Worm (Caenorhabditis elegans) whole organism, late embryonic: ENCODE results near the gene T04C9.1.

Experiments
- C08G9.2 ChIP-seq: sonication (generic microtip); optimal IDR thresholded peaks from 2 replicates; lab custom pipeline; 2016; ENCODE audit warnings: mild to moderate bottlenecking, missing genetic modification characterization, moderate library complexity, missing compliant biosample characterization
- C38D4.7 ChIP-seq: fragments of 200-800 bp; sonication (Bioruptor generic); optimal IDR thresholded peaks from 2 replicates; lab custom pipeline; 2018; ENCODE audit warnings: mild to moderate bottlenecking, missing genetic modification characterization, moderate library complexity, missing compliant biosample characterization
- F13H6.1 ChIP-seq: sonication (generic microtip); optimal IDR thresholded peaks from 2 replicates; lab custom pipeline; 2016; ENCODE audit warnings: missing genetic modification characterization, missing compliant biosample characterization
- K09A11.1 ChIP-seq: sonication (generic microtip); optimal IDR thresholded peaks from 2 replicates; lab custom pipeline; 2017; ENCODE audit warnings: antibody characterized with exemption, mild to moderate bottlenecking, missing genetic modification characterization, missing compliant biosample characterization; ENCODE audit not compliant: insufficient read depth
- T23F11.4 ChIP-seq: fragments of 200-800 bp; sonication (Bioruptor generic); optimal IDR thresholded peaks from 2 replicates; lab custom pipeline; 2018; ENCODE audit warnings: mild to moderate bottlenecking, missing genetic modification characterization, missing compliant biosample characterization
- Y22D7AL.16 ChIP-seq: sonication (generic microtip); optimal IDR thresholded peaks from 2 replicates; lab custom pipeline; 2016; ENCODE audit warnings: missing genetic modification characterization, missing compliant biosample characterization
- ceh-14 ChIP-seq: sonication (generic microtip); optimal IDR thresholded peaks from 2 replicates; lab custom pipeline; 2016; ENCODE audit warnings: missing genotype, missing genetic modification characterization, missing compliant biosample characterization
- ceh-18 ChIP-seq: sonication (generic microtip); optimal IDR thresholded peaks from 2 replicates; lab custom pipeline; 2016; ENCODE audit warnings: missing genetic modification characterization, missing compliant biosample characterization
- ceh-19 ChIP-seq: fragments of 200-800 bp; sonication (Bioruptor generic); optimal IDR thresholded peaks from 2 replicates; lab custom pipeline; 2018; ENCODE audit warnings: mild to moderate bottlenecking, missing genetic modification characterization, missing compliant biosample characterization
- ceh-2 ChIP-seq: sonication (generic microtip); optimal IDR thresholded peaks from 2 replicates; lab custom pipeline; 2016; ENCODE audit warnings: missing genotype, missing genetic modification characterization, missing compliant biosample characterization
- ceh-30 ChIP-seq: fragments of 150-350 bp; optimal IDR thresholded peaks from 2 replicates; lab custom pipeline; 2014; ENCODE audit warnings: missing biosample characterization, missing genetic modification characterization
- ceh-31 ChIP-seq: sonication (generic microtip); optimal IDR thresholded peaks from 2 replicates; lab custom pipeline; 2016; ENCODE audit warnings: missing genetic modification characterization, missing compliant biosample characterization
- ceh-34 ChIP-seq: sonication (generic microtip); optimal IDR thresholded peaks from 2 replicates; lab custom pipeline; 2016; ENCODE audit warnings: mild to moderate bottlenecking, missing genetic modification characterization, missing compliant biosample characterization
- ets-4 ChIP-seq: sonication (generic microtip); optimal IDR thresholded peaks from 2 replicates; lab custom pipeline; 2016; ENCODE audit warnings: missing genetic modification characterization, missing compliant biosample characterization
- eyg-1 ChIP-seq: sonication (generic microtip); optimal IDR thresholded peaks from 2 replicates; lab custom pipeline; 2016; ENCODE audit warnings: missing genotype, missing genetic modification characterization, missing compliant biosample characterization
- fax-1 ChIP-seq: sonication (generic microtip); optimal IDR thresholded peaks from 2 replicates; lab custom pipeline; 2016; ENCODE audit warnings: missing genotype, missing genetic modification characterization, missing compliant biosample characterization
- gmeb-2 ChIP-seq: sonication (generic microtip); optimal IDR thresholded peaks from 2 replicates; lab custom pipeline; 2016; ENCODE audit warnings: missing genetic modification characterization, inconsistent platforms, missing compliant biosample characterization
- hlh-15 ChIP-seq: sonication (generic microtip); optimal IDR thresholded peaks from 2 replicates; lab custom pipeline; 2016; ENCODE audit warnings: missing genetic modification characterization, missing compliant biosample characterization
- hlh-6 ChIP-seq: sonication (generic microtip); optimal IDR thresholded peaks from 2 replicates; lab custom pipeline; 2016; ENCODE audit warnings: missing genotype, missing genetic modification characterization, missing compliant biosample characterization
- hlh-8 ChIP-seq: sonication (generic microtip); optimal IDR thresholded peaks from 2 replicates; lab custom pipeline; 2016; ENCODE audit warnings: missing genotype, missing genetic modification characterization, missing compliant biosample characterization
- lim-6 ChIP-seq: sonication (generic microtip); optimal IDR thresholded peaks from 2 replicates; lab custom pipeline; 2016; ENCODE audit warnings: missing genetic modification characterization, missing compliant biosample characterization
- mec-3 ChIP-seq: sonication (generic microtip); optimal IDR thresholded peaks from 2 replicates; lab custom pipeline; 2016; ENCODE audit warnings: borderline replicate concordance, missing genetic modification characterization, missing compliant biosample characterization
- nfya-1 ChIP-seq: sonication (generic microtip); optimal IDR thresholded peaks from 2 replicates; lab custom pipeline; 2017; ENCODE audit warnings: missing genetic modification characterization, mild to moderate bottlenecking, missing compliant biosample characterization, antibody characterized with exemption, moderate library complexity
- pha-4 ChIP-seq: fragments of 150-350 bp; optimal IDR thresholded peaks from 2 replicates; lab custom pipeline; 2018; ENCODE audit warnings: missing biosample characterization, missing genetic modification reagents, missing genetic modification characterization
- pqm-1 ChIP-seq: sonication (generic microtip); optimal IDR thresholded peaks from 2 replicates; lab custom pipeline; 2016; ENCODE audit warnings: missing genetic modification characterization, missing compliant biosample characterization
- pros-1 ChIP-seq: fragments of 150-350 bp; optimal IDR thresholded peaks from 2 replicates; lab custom pipeline; 2014; ENCODE audit warnings: missing biosample characterization, missing genetic modification reagents, missing genetic modification characterization
- ref-2 ChIP-seq: sonication (generic microtip); optimal IDR thresholded peaks from 2 replicates; lab custom pipeline; 2016; ENCODE audit warnings: missing genetic modification characterization, missing compliant biosample characterization
- rnt-1 ChIP-seq: sonication (generic microtip); optimal IDR thresholded peaks from 2 replicates; lab custom pipeline; 2016; ENCODE audit warnings: missing genetic modification characterization, missing compliant biosample characterization
- tbx-2 ChIP-seq: sonication (generic microtip); optimal IDR thresholded peaks from 2 replicates; lab custom pipeline; 2016; ENCODE audit warnings: missing genetic modification characterization, missing compliant biosample characterization
- unc-42 ChIP-seq: sonication (generic microtip); optimal IDR thresholded peaks from 2 replicates; lab custom pipeline; 2016; ENCODE audit warnings: missing genotype, missing genetic modification characterization, missing compliant biosample characterization
- unc-55 ChIP-seq: sonication (generic microtip); optimal IDR thresholded peaks from 2 replicates; lab custom pipeline; 2017; ENCODE audit warnings: missing biosample characterization, missing genetic modification reagents, missing genetic modification characterization
- unc-86 ChIP-seq: sonication (generic microtip); optimal IDR thresholded peaks from 2 replicates; lab custom pipeline; 2016; ENCODE audit warnings: missing genetic modification characterization, missing compliant biosample characterization
- zip-5 ChIP-seq: sonication (generic microtip); optimal IDR thresholded peaks from 2 replicates; lab custom pipeline; 2016; ENCODE audit warnings: missing genetic modification characterization, missing compliant biosample characterization
- ztf-16 ChIP-seq: sonication (generic microtip); optimal IDR thresholded peaks from 2 replicates; lab custom pipeline; 2017; ENCODE audit warnings: missing genetic modification characterization, missing compliant biosample characterization

The T04C9.1 gene

DNA sequence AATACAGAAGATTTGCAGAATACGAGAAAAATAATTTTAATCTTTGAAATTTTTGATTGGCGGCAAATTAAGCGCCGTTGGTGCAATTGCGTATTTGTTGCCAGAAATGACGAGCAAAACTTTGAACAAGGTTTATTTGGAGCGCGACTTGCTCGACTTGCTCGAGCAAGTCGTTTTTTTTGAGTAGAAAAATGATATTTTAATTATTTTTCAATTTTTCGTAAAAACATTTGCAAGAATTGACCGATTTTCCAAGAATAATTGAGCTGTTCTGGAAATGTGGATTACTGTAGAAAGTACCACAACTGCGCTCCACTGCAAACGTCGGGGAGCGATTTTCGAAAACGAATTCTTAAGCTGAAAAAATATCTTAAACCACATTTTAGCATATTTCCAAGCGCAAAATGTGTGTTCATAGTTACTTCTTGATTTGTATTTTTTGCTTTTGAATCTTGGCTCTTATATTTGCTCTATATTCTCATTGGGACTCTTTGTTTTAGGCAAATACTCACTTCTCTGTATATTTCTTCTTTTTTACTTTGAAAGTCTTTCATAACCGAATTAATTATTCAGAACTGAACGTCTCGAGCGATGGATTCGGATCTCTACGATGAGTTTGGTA lies 16.1 kb downstream of the T04C9.1 start, which contains the start of the genes gcna-1 and eftu-2:
TSS of gene gcna-1 (minus strand) at position 96 of the 622 bp plus-strand sequence.
TSS of gene eftu-2 (plus strand) at position 572 of the 622 bp plus-strand sequence.
- TF ChIP-seq unc-42 (tag; lab: Kevin White, UChicago) (peak; percentile 10), Y22D7AL.16 (no peak)
- TF ChIP-seq, all 69 proteins: peak for 1

ce11 chrIII:6011310-6011709 lies 18.3 kb downstream of the T04C9.1 start:
- TF ChIP-seq C38D4.7 (no peak), gmeb-2 (tag; lab: Kevin White, UChicago) (no peak), nfya-1 (tag; lab: Kevin White, UChicago) (no peak), unc-42 (tag; lab: Kevin White, UChicago) (no peak), pha-4 (tag; lab: Kevin White, UChicago) (no peak), pqm-1 (no peak), ceh-34 (tag; lab: Kevin White, UChicago) (no peak), K09A11.1 (tag; lab: Kevin White, UChicago) (no peak), eyg-1 (tag; lab: Kevin White, UChicago) (no peak), unc-86 (tag; lab: Kevin White, UChicago) (no peak), ceh-2 (tag; lab: Kevin White, UChicago) (no peak), pros-1 (tag; lab: Kevin White, UChicago) (no peak), ceh-19 (no peak), ztf-16 (tag; lab: Kevin White, UChicago) (no peak), T23F11.4 (GFP tag; lab: Kevin White, UChicago) (no peak), ceh-30 (tag; lab: Kevin White, UChicago) (no peak), hlh-15 (tag; lab: Kevin White, UChicago) (no peak), ceh-31 (tag; lab: Kevin White, UChicago) (no peak)

DNA sequence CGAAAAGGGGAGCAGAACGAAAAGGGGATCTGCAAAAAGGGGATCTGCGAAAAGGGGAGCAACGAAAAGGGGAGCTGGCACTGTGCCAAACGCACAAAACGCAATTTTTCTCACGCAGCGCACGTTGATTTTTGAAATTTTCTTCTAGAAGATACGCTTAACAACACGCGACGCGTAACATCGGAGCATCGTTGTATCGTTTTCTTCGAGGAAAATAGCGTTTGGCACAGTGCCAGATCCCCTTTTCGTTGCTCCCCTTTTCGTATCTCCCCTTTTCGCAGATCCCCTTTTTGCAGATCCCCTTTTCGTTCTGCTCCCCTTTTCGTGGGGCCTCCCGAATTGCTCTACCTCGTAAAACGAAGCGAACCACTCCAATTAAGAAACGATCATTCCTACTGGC lies 20.0 kb downstream of the T04C9.1 start:
- TF ChIP-seq F13H6.1 (tag; lab: Kevin White, UChicago) = peak; percentile 50
- peak; percentile 43 for TF ChIP-seq ceh-2 (tag; lab: Kevin White, UChicago)
- TF ChIP-seq hlh-6 (tag; lab: Kevin White, UChicago) = peak; percentile 38
- TF ChIP-seq ceh-34 (tag; lab: Kevin White, UChicago) = peak; percentile 3
- TF ChIP-seq C08G9.2 (tag; lab: Kevin White, UChicago) = peak; percentile 72
- TF ChIP-seq ceh-14 (tag; lab: Kevin White, UChicago) = peak; percentile 86
- TF ChIP-seq zip-5 (tag; lab: Kevin White, UChicago) = peak; percentile 3
- TF ChIP-seq rnt-1 = peak; percentile 48
- peak; percentile 85 for TF ChIP-seq ets-4 (tag; lab: Kevin White, UChicago)
- TF ChIP-seq unc-42 (tag; lab: Kevin White, UChicago) = peak; percentile 33
- TF ChIP-seq mec-3 (tag; lab: Kevin White, UChicago) = peak; percentile 63
- TF ChIP-seq ceh-31 (tag; lab: Kevin White, UChicago) = peak; percentile 93
- peak; percentile 13 for TF ChIP-seq ceh-18 (tag; lab: Kevin White, UChicago)
- TF ChIP-seq lim-6 (tag; lab: Kevin White, UChicago) = peak; percentile 69
- TF ChIP-seq tbx-2 (tag; lab: Kevin White, UChicago) = peak; percentile 76
- TF ChIP-seq fax-1 (tag; lab: Kevin White, UChicago) = peak; percentile 62
- TF ChIP-seq ref-2 (tag; lab: Kevin White, UChicago) = peak; percentile 73
- peak; percentile 26 for TF ChIP-seq hlh-8 (tag; lab: Kevin White, UChicago)

- TF ChIP-seq unc-55 (GFP tag; lab: Kevin White, UChicago) = peak; percentile 64
- no peak for TF ChIP-seq K09A11.1 (tag; lab: Kevin White, UChicago)
These were observed 26.6 kb downstream of the T04C9.1 start, which contains the start of the genes npp-10 and cyk-3 for ce11 chrIII:6019512-6020209. Gene npp-10 (minus strand): TSS chrIII:6019562. Gene cyk-3 (plus strand): TSS chrIII:6020159.
